Worm (Caenorhabditis elegans): ENCODE data around the gene atfs-1.

- TF ChIP-seq tbx-37 (GFP tag; conservative IDR thresholded peaks at IDR 0.05): no peak
- no peak for TF ChIP-seq ama-1 (optimal IDR thresholded peaks at IDR 0.05)
- TF ChIP-seq hmg-4 (GFP tag; optimal IDR thresholded peaks at IDR 0.05): no peak
- no peak for TF ChIP-seq ceh-13 (GFP tag; optimal IDR thresholded peaks at IDR 0.05)
Measured at ce11 chrV:14145267-14145666, 48.2 kb upstream of the atfs-1 start, which contains the start of gene par-1.

Measured in whole organism, early embryonic.